Fruit fly (Drosophila melanogaster): ENCODE measurements around the gene OdsH.

Gene OdsH

DNA sequence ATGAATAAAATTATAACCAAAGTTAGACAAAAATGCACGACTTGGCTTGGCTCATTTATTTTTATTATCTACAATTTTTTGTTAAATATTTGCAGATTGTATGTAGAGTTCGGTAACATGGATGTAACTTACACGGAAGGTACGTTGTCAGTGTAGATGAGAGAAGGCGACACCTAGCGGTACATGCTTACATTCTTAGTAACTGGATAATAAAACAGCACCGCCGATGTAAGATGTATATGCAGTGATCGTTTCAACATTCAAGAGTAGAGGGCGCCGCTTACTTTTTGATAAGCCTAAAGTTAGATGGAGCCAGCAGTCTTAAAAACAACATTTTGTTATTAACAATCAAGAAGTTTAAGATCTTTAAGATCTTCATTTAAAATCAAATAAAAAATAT lies 39.2 kb upstream of the OdsH start (continued):
- TF ChIP-seq gro (GFP tag; optimal IDR thresholded peaks at IDR 0.05) (peak; percentile 35), CG31365 (tag; optimal IDR thresholded peaks at IDR 0.05) (peak; percentile 32), Oaz (GFP tag; IDR thresholded peaks at IDR 0.05) (no peak), prd (optimal IDR thresholded peaks at IDR 0.05) (no peak), prd (GFP tag; IDR thresholded peaks at IDR 0.05) (peak; percentile 55; the same call in 1 of the 3 replicates), CG3995 (GFP tag; optimal IDR thresholded peaks at IDR 0.05) (peak; percentile 18), CG6175 (GFP tag; IDR thresholded peaks at IDR 0.05) (no peak), HLHmδ (GFP tag; optimal IDR thresholded peaks at IDR 0.05) (no peak), lab (GFP tag; optimal IDR thresholded peaks at IDR 0.05) (no peak), dysf (GFP tag; IDR thresholded peaks at IDR 0.05) (peak; percentile 60; the same call in 2 of the 3 replicates), pita (GFP tag; optimal IDR thresholded peaks at IDR 0.05) (peak; percentile 75), ttk (GFP tag; IDR thresholded peaks at IDR 0.05) (no peak), CG6254 (GFP tag; optimal IDR thresholded peaks at IDR 0.05) (no peak), Dfd (GFP tag; optimal IDR thresholded peaks at IDR 0.05) (no peak), CG8944 (GFP tag; optimal IDR thresholded peaks at IDR 0.05) (peak; percentile 66), CG4424 (GFP tag; optimal IDR thresholded peaks at IDR 0.05) (peak; percentile 44), sd (tag; optimal IDR thresholded peaks at IDR 0.05) (peak; percentile 77), mirr (GFP tag; optimal IDR thresholded peaks at IDR 0.05) (no peak), CG18011 (GFP tag; optimal IDR thresholded peaks at IDR 0.05) (no peak), jumu (GFP tag; optimal IDR thresholded peaks at IDR 0.05) (peak; percentile 21), Sox102F (GFP tag; optimal IDR thresholded peaks at IDR 0.05) (peak; percentile 53), eve (GFP tag; optimal IDR thresholded peaks at IDR 0.05) (no peak), CG34422 (GFP tag; IDR thresholded peaks at IDR 0.05) (peak; percentile 10; the same call in 1 of the 3 replicates), CG10543 (GFP tag; optimal IDR thresholded peaks at IDR 0.05) (no peak), CG4617 (GFP tag; optimal IDR thresholded peaks at IDR 0.05; ENCODE audit: borderline replicate concordance) (no peak), amos (GFP tag; IDR thresholded peaks at IDR 0.05; ENCODE audit: partially characterized antibody) (peak; percentile 75), lbe (GFP tag; optimal IDR thresholded peaks at IDR 0.05) (no peak), B-H2 (GFP tag; optimal IDR thresholded peaks at IDR 0.05) (peak; percentile 7), gem (tag; optimal IDR thresholded peaks at IDR 0.05) (peak; percentile 57), CG2712 (tag; optimal IDR thresholded peaks at IDR 0.05) (peak; percentile 50), CG10274 (GFP tag; optimal IDR thresholded peaks at IDR 0.05) (no peak), nom (GFP tag; optimal IDR thresholded peaks at IDR 0.05) (no peak), grau (tag; optimal IDR thresholded peaks at IDR 0.05) (peak; percentile 52), p53 (GFP tag; optimal IDR thresholded peaks at IDR 0.05) (peak; percentile 45), CG18262 (tag; optimal IDR thresholded peaks at IDR 0.05) (peak; percentile 9), CG15269 (tag; optimal IDR thresholded peaks at IDR 0.05) (peak; percentile 34), CkIIα-i1 (GFP tag; IDR thresholded peaks at IDR 0.05) (no peak), CG9609 (GFP tag; optimal IDR thresholded peaks at IDR 0.05) (peak; percentile 39), al (GFP tag; IDR thresholded peaks at IDR 0.05) (0 out of 2 replicates have a peak, but pooled peaks have one; percentile 14), fd102C (GFP tag; optimal IDR thresholded peaks at IDR 0.05) (no peak), CG30431 (GFP tag; optimal IDR thresholded peaks at IDR 0.05) (peak; percentile 28), Atf-2 (GFP tag; optimal IDR thresholded peaks at IDR 0.05) (peak; percentile 21), Lim3 (GFP tag; IDR thresholded peaks at IDR 0.05) (no peak), CG14667 (GFP tag; IDR thresholded peaks at IDR 0.05) (peak; percentile 37; the same call in 1 of the 2 replicates), Hmr (GFP tag; optimal IDR thresholded peaks at IDR 0.05) (peak; percentile 65), oc (tag; optimal IDR thresholded peaks at IDR 0.05) (no peak), CG43689 (GFP tag; IDR thresholded peaks at IDR 0.05) (no peak), Sry-δ (GFP tag; optimal IDR thresholded peaks at IDR 0.05) (peak; percentile 11), Antp (GFP tag; optimal IDR thresholded peaks at IDR 0.05) (peak; percentile 54), MESR4 (GFP tag; optimal IDR thresholded peaks at IDR 0.05) (no peak), CG4854 (GFP tag; optimal IDR thresholded peaks at IDR 0.05) (no peak)
